Worm (Caenorhabditis elegans) whole organism, late embryonic: ENCODE data around the gene cwp-4.

ENCODE experiments used
- ama-1 ChIP-seq: fragments of 150-350 bp; optimal IDR thresholded peaks from 2 replicates; lab custom pipeline; 2014
- ceh-14 ChIP-seq: sonication (generic microtip); optimal IDR thresholded peaks from 2 replicates; lab custom pipeline; 2016; ENCODE audit warnings: missing genotype, missing genetic modification characterization, missing compliant biosample characterization
- ceh-18 ChIP-seq: sonication (generic microtip); optimal IDR thresholded peaks from 2 replicates; lab custom pipeline; 2016; ENCODE audit warnings: missing genetic modification characterization, missing compliant biosample characterization
- ceh-31 ChIP-seq: sonication (generic microtip); optimal IDR thresholded peaks from 2 replicates; lab custom pipeline; 2016; ENCODE audit warnings: missing genetic modification characterization, missing compliant biosample characterization
- dve-1 ChIP-seq: sonication (generic microtip); optimal IDR thresholded peaks from 2 replicates; lab custom pipeline; 2017; ENCODE audit warnings: antibody characterized with exemption, mild to moderate bottlenecking, missing genetic modification characterization, missing compliant biosample characterization
- elt-2 ChIP-seq: sonication (generic microtip); optimal IDR thresholded peaks from 2 replicates; lab custom pipeline; 2016; ENCODE audit warnings: missing genetic modification reagents, missing genetic modification characterization, missing compliant biosample characterization
- hlh-15 ChIP-seq: sonication (generic microtip); optimal IDR thresholded peaks from 2 replicates; lab custom pipeline; 2016; ENCODE audit warnings: missing genetic modification characterization, missing compliant biosample characterization
- nfya-1 ChIP-seq: sonication (generic microtip); optimal IDR thresholded peaks from 2 replicates; lab custom pipeline; 2017; ENCODE audit warnings: missing genetic modification characterization, mild to moderate bottlenecking, missing compliant biosample characterization, antibody characterized with exemption, moderate library complexity
- odd-2 ChIP-seq: sonication (generic microtip); optimal IDR thresholded peaks from 2 replicates; lab custom pipeline; 2017; ENCODE audit warnings: antibody characterized with exemption, mild to moderate bottlenecking, missing genetic modification characterization, missing compliant biosample characterization
- unc-55 ChIP-seq: sonication (generic microtip); optimal IDR thresholded peaks from 2 replicates; lab custom pipeline; 2017; ENCODE audit warnings: missing biosample characterization, missing genetic modification reagents, missing genetic modification characterization

DNA sequence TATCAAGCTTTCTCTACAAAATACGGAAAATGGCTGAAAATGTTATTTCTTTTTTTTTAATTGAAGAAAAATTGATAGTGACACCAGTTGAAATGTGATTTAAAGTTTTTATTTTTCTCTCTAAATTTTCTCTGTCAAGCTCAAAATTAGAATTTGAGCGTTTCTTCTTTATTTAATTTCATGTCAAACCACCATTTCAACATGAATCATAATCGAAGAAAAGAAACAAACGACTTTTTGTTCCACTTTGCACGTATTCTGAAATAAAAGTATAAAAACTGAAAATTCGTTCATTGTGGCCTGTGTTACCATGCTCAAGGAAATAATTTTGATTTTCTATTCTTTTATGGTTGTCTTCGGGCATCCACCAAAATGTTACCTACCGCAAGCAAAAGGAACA is 20.3 kb upstream of the cwp-4 start, which contains the start of gene K11D12.13:
- TF ChIP-seq unc-55 (GFP tag; lab: Kevin White, UChicago) (no peak), ceh-18 (tag; lab: Kevin White, UChicago) (no peak), ceh-31 (tag; lab: Kevin White, UChicago) (no peak), odd-2 (tag; lab: Kevin White, UChicago) (no peak), ama-1 (lab: Kevin White, UChicago) (no peak), nfya-1 (tag; lab: Kevin White, UChicago) (no peak), elt-2 (no peak), ceh-14 (tag; lab: Kevin White, UChicago) (no peak), hlh-15 (tag; lab: Kevin White, UChicago) (no peak), dve-1 (tag; lab: Kevin White, UChicago) (no peak)
